Fruit fly (Drosophila melanogaster) whole organism, embryonic: ENCODE measurements around the gene CG33489.
A peak's percentile ranks its signal among the peaks of the same experiment; 100 is the strongest.

Source experiments
- Adf1 ChIP-seq: fragments of 200-800 bp; sonication (Bioruptor generic); IDR thresholded peaks from 2 replicates; pipeline ENCODE4 v1.3.6; 2022; ENCODE audit warnings: missing biosample characterization, missing genetic modification characterization
- Aef1 ChIP-seq: fragments of 200-800 bp; sonication (Bioruptor generic); IDR thresholded peaks from 3 replicates; pipeline ENCODE4 v1.3.6; 2022; ENCODE audit warnings: missing biosample characterization, missing genetic modification characterization
- Asciz ChIP-seq: fragments of 200-800 bp; sonication (Bioruptor generic); optimal IDR thresholded peaks from 2 replicates; lab custom pipeline; 2017; ENCODE audit warnings: missing biosample characterization, mild to moderate bottlenecking, missing genetic modification characterization, missing genetic modification reagents
- CG10147 ChIP-seq: fragments of 200-800 bp; sonication (Bioruptor generic); optimal IDR thresholded peaks from 2 replicates; lab custom pipeline; 2019; ENCODE audit warnings: missing biosample characterization, mild to moderate bottlenecking, missing genetic modification characterization, moderate library complexity
- CG1024 ChIP-seq: fragments of 200-800 bp; sonication (Bioruptor generic); IDR thresholded peaks from 2 replicates; pipeline ENCODE4 v1.3.6; 2022; ENCODE audit warnings: missing biosample characterization, missing genetic modification characterization
- CG11398 ChIP-seq: fragments of 200-800 bp; sonication (Bioruptor generic); optimal IDR thresholded peaks from 2 replicates; lab custom pipeline; 2016; ENCODE audit warnings: missing biosample characterization, missing genetic modification characterization
- CG11696 ChIP-seq: fragments of 200-800 bp; sonication (Bioruptor generic); IDR thresholded peaks from 2 replicates; pipeline ENCODE4 v1.3.6; 2022; ENCODE audit warnings: missing biosample characterization, missing genetic modification characterization
- CG12219 ChIP-seq: fragments of 200-800 bp; sonication (Bioruptor generic); optimal IDR thresholded peaks from 3 replicates; lab custom pipeline; 2018; ENCODE audit warnings: missing biosample characterization, mild to moderate bottlenecking, missing genetic modification characterization
- CG1832 ChIP-seq: fragments of 200-800 bp; sonication (Bioruptor generic); optimal IDR thresholded peaks from 2 replicates; lab custom pipeline; 2017; ENCODE audit warnings: missing biosample characterization, mild to moderate bottlenecking, missing genetic modification characterization, inconsistent platforms
- CG2199 ChIP-seq: fragments of 200-800 bp; sonication (Bioruptor generic); IDR thresholded peaks from 3 replicates; pipeline ENCODE4 v1.3.6; 2022; ENCODE audit warnings: missing biosample characterization, missing genetic modification characterization
- CG2202 ChIP-seq: fragments of 200-800 bp; sonication (Bioruptor generic); optimal IDR thresholded peaks from 2 replicates; lab custom pipeline; 2018; ENCODE audit warnings: missing biosample characterization, mild to moderate bottlenecking, missing genetic modification characterization
- CG2875 ChIP-seq: fragments of 200-800 bp; sonication (Bioruptor generic); optimal IDR thresholded peaks from 2 replicates; lab custom pipeline; 2017; ENCODE audit warnings: missing biosample characterization, mild to moderate bottlenecking, missing genetic modification characterization, missing genetic modification reagents
- CG30431 ChIP-seq: fragments of 200-800 bp; sonication (Bioruptor generic); optimal IDR thresholded peaks from 2 replicates; lab custom pipeline; 2017; ENCODE audit warnings: missing biosample characterization, missing genetic modification characterization
- CG32532 ChIP-seq: fragments of 200-800 bp; sonication (Bioruptor generic); IDR thresholded peaks from 2 replicates; pipeline ENCODE4 v1.3.6; 2022; ENCODE audit warnings: missing biosample characterization, missing genetic modification characterization
- CG34422 ChIP-seq: fragments of 200-800 bp; sonication (Bioruptor generic); IDR thresholded peaks from 3 replicates; pipeline ENCODE4 v1.3.6; 2022; ENCODE audit warnings: missing biosample characterization, missing genetic modification characterization
- CG3726 ChIP-seq: fragments of 200-800 bp; sonication (Bioruptor generic); IDR thresholded peaks from 3 replicates; pipeline ENCODE4, ENCODE4 v1.3.6; 2022; ENCODE audit warnings: missing biosample characterization, missing genetic modification characterization
- CG4360 ChIP-seq: fragments of 200-800 bp; sonication (Bioruptor generic); IDR thresholded peaks from 2 replicates; pipeline ENCODE4 v1.3.6; 2022; ENCODE audit warnings: missing biosample characterization, missing genetic modification characterization
- CG43689 ChIP-seq: fragments of 200-800 bp; sonication (Bioruptor generic); IDR thresholded peaks from 2 replicates; pipeline ENCODE4 v1.3.6; 2022; ENCODE audit warnings: missing biosample characterization, missing genetic modification characterization
- CG4730 ChIP-seq: fragments of 200-800 bp; sonication (Bioruptor generic); IDR thresholded peaks from 2 replicates; pipeline ENCODE4 v1.3.6; 2022; ENCODE audit warnings: missing biosample characterization, missing genetic modification characterization
- Dad ChIP-seq: fragments of 200-800 bp; sonication (Bioruptor generic); optimal IDR thresholded peaks from 3 replicates; lab custom pipeline; 2016; ENCODE audit warnings: missing biosample characterization, missing genetic modification characterization
- Dfd ChIP-seq, 2 experiments: fragments of >200 bp; optimal IDR thresholded peaks; 2 replicates each; lab custom pipeline; 2017; ENCODE audit warnings: missing biosample characterization in 2 of 2, missing genetic modification characterization in 2 of 2
- Drgx ChIP-seq: fragments of 200-800 bp; sonication (Bioruptor generic); IDR thresholded peaks from 2 replicates; pipeline ENCODE4 v1.3.6; 2022; ENCODE audit warnings: missing biosample characterization, missing genetic modification characterization
- E2f1 ChIP-seq: fragments of 200-800 bp; sonication (Bioruptor generic); IDR thresholded peaks from 2 replicates; pipeline ENCODE4 v1.3.6; 2022; ENCODE audit warnings: missing biosample characterization, missing genetic modification characterization
- Gug ChIP-seq: fragments of 200-800 bp; sonication (Bioruptor generic); IDR thresholded peaks from 4 replicates; pipeline ENCODE4 v1.3.6; 2022; ENCODE audit warnings: missing biosample characterization, missing genetic modification characterization
- HLH4C ChIP-seq: fragments of 200-800 bp; sonication (Bioruptor generic); IDR thresholded peaks from 3 replicates; pipeline ENCODE4 v1.3.6; 2022; ENCODE audit warnings: missing biosample characterization, missing genetic modification characterization; ENCODE audit not compliant: partially characterized antibody
- Hey ChIP-seq: fragments of 200-800 bp; sonication (Bioruptor generic); optimal IDR thresholded peaks from 3 replicates; lab custom pipeline; 2018; ENCODE audit warnings: missing biosample characterization, mild to moderate bottlenecking, missing genetic modification characterization
- Hsf ChIP-seq: fragments of 200-800 bp; sonication (Bioruptor generic); optimal IDR thresholded peaks from 3 replicates; lab custom pipeline; 2016; ENCODE audit warnings: missing biosample characterization, missing genetic modification characterization
- Mad ChIP-seq: fragments of 200-800 bp; sonication (Bioruptor generic); optimal IDR thresholded peaks from 2 replicates; lab custom pipeline; 2016; ENCODE audit warnings: missing biosample characterization, missing genetic modification characterization
- Med ChIP-seq: fragments of 200-800 bp; sonication (Bioruptor generic); peaks from one replicate; lab custom pipeline; 2016; ENCODE audit warnings: missing biosample characterization, missing genetic modification characterization, mild to moderate bottlenecking, inconsistent platforms, moderate library complexity
- Mrtf ChIP-seq: fragments of 200-800 bp; sonication (Bioruptor generic); IDR thresholded peaks from 3 replicates; pipeline ENCODE4 v1.3.6; 2022; ENCODE audit warnings: missing biosample characterization, missing genetic modification characterization
- NK7.1 ChIP-seq: fragments of 200-800 bp; sonication (Bioruptor generic); optimal IDR thresholded peaks from 3 replicates; lab custom pipeline; 2016; ENCODE audit warnings: missing biosample characterization, missing genetic modification characterization
- Neu2 ChIP-seq: fragments of 200-800 bp; sonication (Bioruptor generic); optimal IDR thresholded peaks from 3 replicates; lab custom pipeline; 2016; ENCODE audit warnings: missing biosample characterization, missing genetic modification characterization, borderline replicate concordance
- Oaz ChIP-seq: fragments of 200-800 bp; sonication (Bioruptor generic); IDR thresholded peaks from 2 replicates; pipeline ENCODE4 v1.3.6; 2022; ENCODE audit warnings: missing biosample characterization, missing genetic modification characterization
- Oli ChIP-seq: fragments of 200-800 bp; sonication (Bioruptor generic); optimal IDR thresholded peaks from 2 replicates; lab custom pipeline; 2018; ENCODE audit warnings: missing biosample characterization, mild to moderate bottlenecking, missing genetic modification characterization, moderate library complexity
- Sry-δ ChIP-seq: fragments of 200-800 bp; sonication (Bioruptor generic); optimal IDR thresholded peaks from 2 replicates; lab custom pipeline; 2016; ENCODE audit warnings: missing biosample characterization, missing genetic modification characterization
- TFAM ChIP-seq: fragments of 200-800 bp; sonication (Bioruptor generic); optimal IDR thresholded peaks from 2 replicates; lab custom pipeline; 2017; ENCODE audit warnings: missing biosample characterization, missing genetic modification characterization, inconsistent platforms
- Usf ChIP-seq: fragments of 200-800 bp; sonication (Bioruptor generic); optimal IDR thresholded peaks from 2 replicates; lab custom pipeline; 2017; ENCODE audit warnings: missing genotype, missing biosample characterization, missing genetic modification characterization
- aop ChIP-seq: fragments of 200-800 bp; sonication (Bioruptor generic); IDR thresholded peaks from 2 replicates; pipeline ENCODE4 v1.3.6; 2022; ENCODE audit warnings: missing biosample characterization, missing genetic modification characterization
- ato ChIP-seq: fragments of 200-800 bp; sonication (Bioruptor generic); IDR thresholded peaks from 2 replicates; pipeline ENCODE4 v1.3.6; 2022; ENCODE audit warnings: missing biosample characterization, missing genetic modification characterization; ENCODE audit not compliant: partially characterized antibody
- cas ChIP-seq: fragments of 200-800 bp; sonication (Bioruptor generic); IDR thresholded peaks from 2 replicates; pipeline ENCODE4 v1.3.6; 2022; ENCODE audit warnings: missing biosample characterization, missing genetic modification characterization
- cg ChIP-seq: fragments of 200-800 bp; sonication (Bioruptor generic); optimal IDR thresholded peaks from 3 replicates; lab custom pipeline; 2019; ENCODE audit warnings: missing biosample characterization, mild to moderate bottlenecking, missing genetic modification characterization, moderate library complexity
- dan ChIP-seq: fragments of 200-800 bp; sonication (Bioruptor generic); IDR thresholded peaks from 2 replicates; pipeline ENCODE4 v1.3.6; 2022; ENCODE audit warnings: missing biosample characterization, missing genetic modification characterization
- dm ChIP-seq: fragments of 200-800 bp; sonication (Bioruptor generic); optimal IDR thresholded peaks from 3 replicates; lab custom pipeline; 2016; ENCODE audit warnings: missing biosample characterization, missing genetic modification characterization
- dmrt11E ChIP-seq: fragments of 200-800 bp; sonication (Bioruptor generic); optimal IDR thresholded peaks from 3 replicates; lab custom pipeline; 2018; ENCODE audit warnings: missing biosample characterization, mild to moderate bottlenecking, missing genetic modification characterization, moderate library complexity
- emc ChIP-seq: fragments of 200-800 bp; sonication (Bioruptor generic); optimal IDR thresholded peaks from 2 replicates; lab custom pipeline; 2016; ENCODE audit warnings: missing biosample characterization, missing genetic modification characterization
- ftz-f1 ChIP-seq: fragments of 200-800 bp; sonication (Bioruptor generic); optimal IDR thresholded peaks from 2 replicates; lab custom pipeline; 2016; ENCODE audit warnings: missing biosample characterization, missing genetic modification characterization
- insv ChIP-seq, 2 experiments: fragments of 200-800 bp; sonication (Bioruptor generic); optimal IDR thresholded peaks; 3 replicates each; lab custom pipeline; 2016 to 2018; ENCODE audit warnings: missing biosample characterization in 2 of 2, missing genetic modification characterization in 2 of 2
- peb ChIP-seq: fragments of 200-800 bp; sonication (Bioruptor generic); IDR thresholded peaks from 2 replicates; pipeline ENCODE4 v1.3.6; 2022; ENCODE audit warnings: missing biosample characterization, missing genetic modification characterization
- ro ChIP-seq: fragments of 200-800 bp; sonication (Bioruptor generic); IDR thresholded peaks from 2 replicates; pipeline ENCODE4 v1.3.6; 2022; ENCODE audit warnings: missing biosample characterization, missing genetic modification characterization
- sug ChIP-seq: fragments of 200-800 bp; optimal IDR thresholded peaks from 2 replicates; lab custom pipeline; 2019; ENCODE audit warnings: missing biosample characterization, mild to moderate bottlenecking, missing genetic modification characterization, moderate library complexity
- tna ChIP-seq: fragments of 200-800 bp; sonication (Bioruptor generic); IDR thresholded peaks from 2 replicates; pipeline ENCODE4 v1.3.6; 2022; ENCODE audit warnings: missing biosample characterization, missing genetic modification characterization; ENCODE audit not compliant: partially characterized antibody
- toy ChIP-seq: fragments of 200-800 bp; sonication (Bioruptor generic); IDR thresholded peaks from 2 replicates; pipeline ENCODE4 v1.3.6; 2022; ENCODE audit warnings: missing biosample characterization, missing genetic modification characterization
- zfh1 ChIP-seq: fragments of 200-800 bp; sonication (Bioruptor generic); IDR thresholded peaks from 3 replicates; pipeline ENCODE4 v1.3.6; 2022; ENCODE audit warnings: missing biosample characterization, missing genetic modification characterization

The CG33489 gene

dm6 chr3L:11551949-11552348 lies 24.9 kb downstream of the CG33489 start (continued):
- peak; percentile 53 for TF ChIP-seq Drgx (GFP tag; lab: Robert Waterston, UW)
- TF ChIP-seq ro (GFP tag; lab: Robert Waterston, UW) = no peak
- 0 out of 4 replicates have a peak, but pooled peaks have one; percentile 4 for TF ChIP-seq Gug (GFP tag; lab: Robert Waterston, UW)
- no peak for TF ChIP-seq Dad
- TF ChIP-seq E2f1 = peak; percentile 52
- TF ChIP-seq CG2199 (GFP tag; lab: Robert Waterston, UW) = no peak
- TF ChIP-seq CG32532 = no peak; the same call in 1 of the 2 replicates
- no peak for TF ChIP-seq insv (GFP tag; optimal IDR thresholded peaks at IDR 0.05; lab: Kevin White, UChicago)
- no peak for TF ChIP-seq dm (GFP tag; lab: Kevin White, UChicago)
- TF ChIP-seq sug (tag; lab: Kevin White, UChicago) = no peak
- no peak for TF ChIP-seq Neu2 (GFP tag; lab: Kevin White, UChicago)
- no peak for TF ChIP-seq Hey (tag; lab: Kevin White, UChicago)
- TF ChIP-seq CG3726 (GFP tag; lab: Robert Waterston, UW) = no peak
- TF ChIP-seq Sry-δ = no peak
- peak; percentile 14 for TF ChIP-seq Hsf
- TF ChIP-seq Oaz (GFP tag; lab: Robert Waterston, UW) = no peak
- TF ChIP-seq CG10147 (GFP tag; lab: Kevin White, UChicago) = peak; percentile 17
- no peak for TF ChIP-seq CG43689 (GFP tag; lab: Robert Waterston, UW)
- no peak for TF ChIP-seq CG1832 (GFP tag; lab: Kevin White, UChicago)
- no peak for TF ChIP-seq CG1024 (GFP tag; lab: Robert Waterston, UW)
- TF ChIP-seq zfh1 (GFP tag; lab: Robert Waterston, UW) = peak; percentile 54; the same call in 1 of the 3 replicates
- peak; percentile 41 for TF ChIP-seq CG2202 (tag; lab: Kevin White, UChicago)
- TF ChIP-seq ato (GFP tag; lab: Robert Waterston, UW) = no peak
- no peak for TF ChIP-seq TFAM (GFP tag; lab: Kevin White, UChicago)
- peak; percentile 23 for TF ChIP-seq Oli (tag; lab: Kevin White, UChicago)
- no peak for TF ChIP-seq Mad
- no peak for TF ChIP-seq HLH4C
- TF ChIP-seq Mrtf (GFP tag; lab: Robert Waterston, UW) = no peak
- no peak for TF ChIP-seq CG2875 (GFP tag; lab: Kevin White, UChicago)
- no peak for TF ChIP-seq CG11398 (GFP tag; lab: Kevin White, UChicago)
- TF ChIP-seq Med (GFP tag; lab: Kevin White, UChicago) = peak; percentile 76
- TF ChIP-seq CG11696 (GFP tag; lab: Robert Waterston, UW) = no peak
- no peak for TF ChIP-seq CG30431
- TF ChIP-seq Dfd (GFP tag; optimal IDR thresholded peaks at IDR 0.05; lab: Kevin White, UChicago) = no peak
- peak; percentile 27 for TF ChIP-seq CG12219 (GFP tag; lab: Kevin White, UChicago)
- no peak for TF ChIP-seq aop (GFP tag; lab: Robert Waterston, UW)
- no peak for TF ChIP-seq Aef1 (GFP tag; lab: Robert Waterston, UW)
- TF ChIP-seq Usf = no peak
- no peak for TF ChIP-seq Adf1
- no peak for TF ChIP-seq tna (GFP tag; lab: Robert Waterston, UW)
- no peak for TF ChIP-seq emc (GFP tag; lab: Kevin White, UChicago)
- TF ChIP-seq CG4730 = no peak
- no peak for TF ChIP-seq dan (GFP tag; lab: Robert Waterston, UW)
- TF ChIP-seq Asciz (GFP tag; lab: Kevin White, UChicago) = no peak
- no peak for TF ChIP-seq CG4360 (GFP tag; lab: Robert Waterston, UW)
- TF ChIP-seq cas (GFP tag; lab: Robert Waterston, UW) = no peak
- no peak for TF ChIP-seq peb (GFP tag; lab: Robert Waterston, UW)
- no peak for TF ChIP-seq ftz-f1 (GFP tag; lab: Kevin White, UChicago)
- peak; percentile 75 for TF ChIP-seq dmrt11E (tag; lab: Kevin White, UChicago)
- TF ChIP-seq toy (GFP tag; lab: Robert Waterston, UW) = no peak
- TF ChIP-seq CG34422 (GFP tag; lab: Robert Waterston, UW) = peak; percentile 29; the same call in 1 of the 3 replicates
- no peak for TF ChIP-seq NK7.1 (GFP tag; lab: Kevin White, UChicago)
- no peak for TF ChIP-seq cg
